In genomic region chrV:4823683-4824391, ce11 we compare ENCODE assay signal across 6 worm cellular contexts.
TF ChIP-seq lines count a peak whose summit lies in the region.

No protein-coding gene starts in this region.

TF ChIP-seq in whole organism, L1 larva, 84 proteins besides CTCF, POLR2A, EP300 and RAD21 (continues in another document):
- TF ChIP-seq nhr-71 (tag; optimal IDR thresholded peaks at IDR 0.05; lab: Kevin White, UChicago) (peak; percentile 57), lin-14 (GFP tag; optimal IDR thresholded peaks at IDR 0.05; lab: Kevin White, UChicago) (peak; percentile 7), ceh-63 (GFP tag; optimal IDR thresholded peaks at IDR 0.05; lab: Kevin White, UChicago) (peak; percentile 2), xbp-1 (tag; optimal IDR thresholded peaks at IDR 0.05; lab: Kevin White, UChicago) (no peak), nhr-90 (tag; optimal IDR thresholded peaks at IDR 0.05; lab: Kevin White, UChicago; ENCODE audit: poor library complexity) (peak; percentile 72), efl-1 (optimal IDR thresholded peaks at IDR 0.05; lab: Kevin White, UChicago) (no peak), efl-1 (GFP tag; optimal IDR thresholded peaks at IDR 0.05 in 1 of 2; lab: Kevin White, UChicago) (peak in 1 of 2 experiments; percentile 87), lin-35 (GFP tag; optimal IDR thresholded peaks at IDR 0.05; lab: Kevin White, UChicago) (peak in 1 of 2 experiments; percentile 10), mep-1 (tag; optimal IDR thresholded peaks at IDR 0.05; lab: Kevin White, UChicago) (peak; percentile 21), ceh-82 (tag; optimal IDR thresholded peaks at IDR 0.05; lab: Kevin White, UChicago) (no peak), grh-1 (GFP tag; IDR thresholded peaks at IDR 0.05; lab: Robert Waterston, UW) (0 out of 2 replicates have a peak, but pooled peaks have one; percentile 6), nhr-47 (tag; optimal IDR thresholded peaks at IDR 0.05; lab: Kevin White, UChicago) (peak; percentile 19), dsc-1 (tag; optimal IDR thresholded peaks at IDR 0.05; lab: Kevin White, UChicago) (no peak), ztf-4 (tag; optimal IDR thresholded peaks at IDR 0.05; lab: Kevin White, UChicago) (peak; percentile 74)

TF ChIP-seq in whole organism, L2 larva, 48 proteins besides CTCF, POLR2A, EP300 and RAD21 (continues in another document):
- TF ChIP-seq egl-27 (tag; optimal IDR thresholded peaks at IDR 0.05; lab: Kevin White, UChicago) (no peak), crh-2 (tag; optimal IDR thresholded peaks at IDR 0.05; lab: Kevin White, UChicago) (peak; percentile 33), alr-1 (tag; optimal IDR thresholded peaks at IDR 0.05; lab: Kevin White, UChicago) (no peak), Y55F3AM.14 (GFP tag; optimal IDR thresholded peaks at IDR 0.05; lab: Kevin White, UChicago) (peak; percentile 92), ceh-16 (tag; optimal IDR thresholded peaks at IDR 0.05; lab: Kevin White, UChicago) (no peak), snpc-4 (tag; optimal IDR thresholded peaks at IDR 0.05; lab: Kevin White, UChicago) (no peak), nhr-129 (tag; optimal IDR thresholded peaks at IDR 0.05; lab: Kevin White, UChicago) (peak; percentile 56), nhr-10 (tag; optimal IDR thresholded peaks at IDR 0.05; lab: Kevin White, UChicago) (no peak), sma-3 (GFP tag; optimal IDR thresholded peaks at IDR 0.05; lab: Kevin White, UChicago) (peak; percentile 7), ztf-11 (tag; optimal IDR thresholded peaks at IDR 0.05; lab: Kevin White, UChicago) (no peak), R02D3.7 (tag; optimal IDR thresholded peaks at IDR 0.05; lab: Kevin White, UChicago) (no peak), lin-11 (tag; optimal IDR thresholded peaks at IDR 0.05; lab: Kevin White, UChicago) (no peak), nhr-23 (tag; optimal IDR thresholded peaks at IDR 0.05; lab: Kevin White, UChicago) (no peak), sem-4 (tag; optimal IDR thresholded peaks at IDR 0.05; lab: Kevin White, UChicago) (no peak), nhr-21 (tag; optimal IDR thresholded peaks at IDR 0.05; lab: Kevin White, UChicago) (no peak), blmp-1 (tag; optimal IDR thresholded peaks at IDR 0.05; lab: Kevin White, UChicago; ENCODE audit: insufficient read depth) (no peak)

TF ChIP-seq in whole organism, L3 larva, 47 proteins besides CTCF, POLR2A, EP300 and RAD21 (continues in another document):
- TF ChIP-seq nfya-1 (tag; optimal IDR thresholded peaks at IDR 0.05; lab: Kevin White, UChicago; ENCODE audit: insufficient read depth) (peak; percentile 5), nhr-11 (tag; optimal IDR thresholded peaks at IDR 0.05; lab: Kevin White, UChicago) (no peak), ceh-16 (tag; optimal IDR thresholded peaks at IDR 0.05; lab: Kevin White, UChicago) (no peak), egl-5 (tag; optimal IDR thresholded peaks at IDR 0.05; lab: Kevin White, UChicago) (no peak), nhr-23 (tag; optimal IDR thresholded peaks at IDR 0.05; lab: Kevin White, UChicago) (peak; percentile 49), lsy-12 (tag; optimal IDR thresholded peaks at IDR 0.05; lab: Kevin White, UChicago) (peak; percentile 74), lin-15B (tag; optimal IDR thresholded peaks at IDR 0.05; lab: Kevin White, UChicago) (no peak), ztf-4 (tag; optimal IDR thresholded peaks at IDR 0.05; lab: Kevin White, UChicago) (peak; percentile 83), elt-2 (tag; optimal IDR thresholded peaks at IDR 0.05; lab: Kevin White, UChicago) (peak; percentile 55), R02D3.7 (tag; optimal IDR thresholded peaks at IDR 0.05; lab: Kevin White, UChicago) (no peak), hmg-11 (tag; optimal IDR thresholded peaks at IDR 0.05; lab: Kevin White, UChicago) (no peak), ama-1 (optimal IDR thresholded peaks at IDR 0.05; lab: Kevin White, UChicago) (peak; percentile 90), pha-4 (tag; optimal IDR thresholded peaks at IDR 0.05; lab: Kevin White, UChicago) (peak; percentile 30), aly-2 (tag; optimal IDR thresholded peaks at IDR 0.05; lab: Kevin White, UChicago) (peak; percentile 8), ceh-28 (tag; optimal IDR thresholded peaks at IDR 0.05; lab: Kevin White, UChicago) (no peak), tbx-2 (tag; optimal IDR thresholded peaks at IDR 0.05; lab: Kevin White, UChicago) (peak; percentile 24)

TF ChIP-seq in whole organism, L4 larva, 104 proteins besides CTCF, POLR2A, EP300 and RAD21 (continues in another document):
- TF ChIP-seq cey-2 (tag; optimal IDR thresholded peaks at IDR 0.05; lab: Kevin White, UChicago; ENCODE audit: borderline replicate concordance, insufficient read depth) (no peak), F44E2.7 (GFP tag; IDR thresholded peaks at IDR 0.05; lab: Robert Waterston, UW) (no peak), ama-1 (optimal IDR thresholded peaks at IDR 0.05; lab: Kevin White, UChicago) (peak; percentile 54), madf-5 (GFP tag; IDR thresholded peaks at IDR 0.05; lab: Robert Waterston, UW) (peak in 1 of 2 experiments; percentile 17; a peak in 1 of 4 replicates), fos-1 (tag; optimal IDR thresholded peaks at IDR 0.05; lab: Kevin White, UChicago) (no peak), daf-16 (GFP tag; optimal IDR thresholded peaks at IDR 0.05; lab: Kevin White, UChicago) (peak; percentile 4 to 16), daf-16 (tag; optimal IDR thresholded peaks at IDR 0.05; lab: Kevin White, UChicago) (peak; percentile 50), mes-2 (tag; optimal IDR thresholded peaks at IDR 0.05; lab: Kevin White, UChicago; ENCODE audit: poor library complexity, severe bottlenecking) (peak; percentile 9), nhr-42 (GFP tag; IDR thresholded peaks at IDR 0.05; lab: Robert Waterston, UW) (peak; percentile 47; the same call in 1 of the 2 replicates), rbr-2 (tag; optimal IDR thresholded peaks at IDR 0.05; lab: Kevin White, UChicago) (no peak), mdt-29 (GFP tag; IDR thresholded peaks at IDR 0.05; lab: Robert Waterston, UW) (peak; percentile 67; the same call in 1 of the 2 replicates), lin-1 (GFP tag; IDR thresholded peaks at IDR 0.05; lab: Robert Waterston, UW) (peak; percentile 30; the same call in 1 of the 2 replicates), spr-1 (tag; optimal IDR thresholded peaks at IDR 0.05; lab: Kevin White, UChicago) (peak; percentile 34), nhr-41 (GFP tag; IDR thresholded peaks at IDR 0.05; lab: Robert Waterston, UW) (no peak), arid-1 (GFP tag; conservative IDR thresholded peaks at IDR 0.05; lab: Robert Waterston, UW) (peak; percentile 40; the same call in 1 of the 2 replicates)

TF ChIP-seq in whole organism, early embryonic, 17 proteins besides CTCF, POLR2A, EP300 and RAD21:
- no peak for TF ChIP-seq hmbx-1 (tag; optimal IDR thresholded peaks at IDR 0.05; lab: Kevin White, UChicago)
- TF ChIP-seq ama-1 (optimal IDR thresholded peaks at IDR 0.05; lab: Kevin White, UChicago), result peak; percentile 27
- no peak for TF ChIP-seq tbx-11 (GFP tag; IDR thresholded peaks at IDR 0.05; lab: Robert Waterston, UW)
- no peak for TF ChIP-seq ceh-36 (tag; optimal IDR thresholded peaks at IDR 0.05; lab: Kevin White, UChicago)

TF ChIP-seq in whole organism, young adult, 124 proteins besides CTCF, POLR2A, EP300 and RAD21 (continues in another document):
- TF ChIP-seq snpc-4 (GFP tag; optimal IDR thresholded peaks at IDR 0.05; lab: Kevin White, UChicago), result no peak
- TF ChIP-seq snpc-4 (tag; optimal IDR thresholded peaks at IDR 0.05; lab: Kevin White, UChicago), result peak in 2 of 4 experiments; percentile 30 to 37
- peak; percentile 1 for TF ChIP-seq lsl-1 (GFP tag; optimal IDR thresholded peaks at IDR 0.05; lab: Kevin White, UChicago)
- no peak for TF ChIP-seq him-1 (tag; optimal IDR thresholded peaks at IDR 0.05; lab: Kevin White, UChicago)
- TF ChIP-seq T26A5.8 (tag; optimal IDR thresholded peaks at IDR 0.05; lab: Kevin White, UChicago), result peak; percentile 32
- TF ChIP-seq D2030.7 (GFP tag; IDR thresholded peaks at IDR 0.05; lab: Robert Waterston, UW), result no peak
- TF ChIP-seq chd-7 (tag; optimal IDR thresholded peaks at IDR 0.05; lab: Kevin White, UChicago), result peak; percentile 69
- peak in 1 of 2 experiments; percentile 60 for TF ChIP-seq let-607 (tag; optimal IDR thresholded peaks at IDR 0.05; lab: Kevin White, UChicago)
- peak; percentile 11; the same call in 1 of the 2 replicates for TF ChIP-seq mcd-1 (GFP tag; IDR thresholded peaks at IDR 0.05; lab: Robert Waterston, UW)
- 0 out of 2 replicates have a peak, but pooled peaks have one; percentile 36 for TF ChIP-seq ceh-40 (GFP tag; IDR thresholded peaks at IDR 0.05; lab: Robert Waterston, UW)
- peak in 1 of 3 experiments; percentile 3 for TF ChIP-seq lin-35 (GFP tag; optimal IDR thresholded peaks at IDR 0.05; lab: Kevin White, UChicago)
- TF ChIP-seq hlh-12 (tag; optimal IDR thresholded peaks at IDR 0.05; lab: Kevin White, UChicago), result no peak
- peak; percentile 48 for TF ChIP-seq pbrm-1 (GFP tag; IDR thresholded peaks at IDR 0.05; lab: Robert Waterston, UW)
- TF ChIP-seq B0035.1 (tag; optimal IDR thresholded peaks at IDR 0.05; lab: Kevin White, UChicago), result no peak
- TF ChIP-seq T07F8.4 (tag; optimal IDR thresholded peaks at IDR 0.05; lab: Kevin White, UChicago), result peak; percentile 30
- TF ChIP-seq F10E7.11 (tag; optimal IDR thresholded peaks at IDR 0.05; lab: Kevin White, UChicago), result peak; percentile 92
- TF ChIP-seq K12H6.12 (tag; optimal IDR thresholded peaks at IDR 0.05; lab: Kevin White, UChicago), result peak; percentile 46
- peak; percentile 84 for TF ChIP-seq zim-3 (tag; optimal IDR thresholded peaks at IDR 0.05; lab: Kevin White, UChicago)
- TF ChIP-seq ceh-27 (GFP tag; optimal IDR thresholded peaks at IDR 0.05; lab: Kevin White, UChicago), result no peak
- TF ChIP-seq madf-10 (tag; optimal IDR thresholded peaks at IDR 0.05; lab: Kevin White, UChicago), result peak; percentile 31
- TF ChIP-seq B0261.1 (tag; optimal IDR thresholded peaks at IDR 0.05; lab: Kevin White, UChicago), result peak; percentile 32
- peak; percentile 92 for TF ChIP-seq ztf-26 (tag; optimal IDR thresholded peaks at IDR 0.05; lab: Kevin White, UChicago)
- peak; percentile 68 for TF ChIP-seq ZK185.1 (tag; optimal IDR thresholded peaks at IDR 0.05; lab: Kevin White, UChicago; ENCODE audit: poor library complexity, severe bottlenecking)
- TF ChIP-seq F52B5.7 (tag; optimal IDR thresholded peaks at IDR 0.05; lab: Kevin White, UChicago), result peak; percentile 74
- 0 out of 2 replicates have a peak, but pooled peaks have one; percentile 31 for TF ChIP-seq Y53G8AR.9 (GFP tag; conservative IDR thresholded peaks at IDR 0.05; lab: Robert Waterston, UW)
- TF ChIP-seq F57A8.1 (GFP tag; optimal IDR thresholded peaks at IDR 0.05; lab: Kevin White, UChicago), result no peak
- peak; percentile 85 for TF ChIP-seq B0336.3 (GFP tag; IDR thresholded peaks at IDR 0.05; lab: Robert Waterston, UW)
- peak; percentile 48 for TF ChIP-seq fkh-3 (tag; optimal IDR thresholded peaks at IDR 0.05; lab: Kevin White, UChicago)
- peak; percentile 13 for TF ChIP-seq unc-130 (GFP tag; optimal IDR thresholded peaks at IDR 0.05; lab: Kevin White, UChicago)
- TF ChIP-seq xnd-1 (tag; optimal IDR thresholded peaks at IDR 0.05; lab: Kevin White, UChicago), result peak; percentile 34
- peak; percentile 43 for TF ChIP-seq die-1 (tag; optimal IDR thresholded peaks at IDR 0.05; lab: Kevin White, UChicago)
